Worm (Caenorhabditis elegans) whole organism, early embryonic: ENCODE measurements around the gene T08D10.3.

Source experiments
- ama-1 ChIP-seq: fragments of 150-350 bp; optimal IDR thresholded peaks from 2 replicates; lab custom pipeline; 2014
- ets-7 ChIP-seq: sonication (generic microtip); optimal IDR thresholded peaks from 2 replicates; lab custom pipeline; 2016; ENCODE audit warnings: missing genotype, missing genetic modification characterization, missing compliant biosample characterization

DNA sequence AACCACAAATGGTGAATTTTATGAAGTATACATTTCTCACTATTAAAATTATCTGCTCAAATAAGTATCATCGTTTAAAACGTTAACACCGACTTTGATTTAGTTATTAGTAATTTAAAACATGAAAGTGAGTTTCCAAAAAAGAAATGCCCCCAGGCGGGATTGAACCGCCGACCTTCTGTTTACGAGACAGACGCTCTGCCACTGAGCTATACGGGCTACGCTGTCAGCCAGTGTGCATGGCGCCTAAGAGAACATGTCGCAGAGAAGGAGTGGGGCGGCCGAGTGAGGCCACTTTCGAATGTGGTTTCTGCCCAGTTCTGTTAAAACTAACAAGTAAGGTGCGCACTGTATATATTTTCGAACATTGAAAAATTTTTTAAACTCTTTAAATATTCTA is 20.3 kb upstream of the T08D10.3 start:
- TF ChIP-seq ama-1 (no peak), ets-7 (no peak)
